Fruit fly (Drosophila melanogaster): ENCODE results near the gene CG46457.

- TF ChIP-seq psq (optimal IDR thresholded peaks at IDR 0.05) (no peak), Sin3A (optimal IDR thresholded peaks at IDR 0.05) (no peak), insv (optimal IDR thresholded peaks at IDR 0.05) (no peak), h (optimal IDR thresholded peaks at IDR 0.05) (no peak), ttk (optimal IDR thresholded peaks at IDR 0.05) (no peak), Myc (optimal IDR thresholded peaks at IDR 0.05) (no peak)
Observed at dm6 chr3R:13549515-13549914, 20.4 kb upstream of the CG46457 start.
